Fruit fly (Drosophila melanogaster): ENCODE data around the gene B-H2.
A peak's percentile ranks its signal among the peaks of the same experiment; 100 is the strongest.

B-H2 gene

dm6 chrX:17293385-17293784 lies 21.0 kb upstream of the B-H2 start (continued):
- TF ChIP-seq zen (tag; optimal IDR thresholded peaks at IDR 0.05) (peak; percentile 50), CG2202 (tag; optimal IDR thresholded peaks at IDR 0.05) (no peak), dpn (GFP tag; optimal IDR thresholded peaks at IDR 0.05) (peak in 1 of 2 experiments; percentile 36), grn (GFP tag; optimal IDR thresholded peaks at IDR 0.05) (no peak), gfzf (GFP tag; optimal IDR thresholded peaks at IDR 0.05) (no peak), abd-A (tag; optimal IDR thresholded peaks at IDR 0.05) (no peak), esg (GFP tag; conservative IDR thresholded peaks at IDR 0.05) (peak; percentile 33; the same call in 1 of the 2 replicates), otp (GFP tag; IDR thresholded peaks at IDR 0.05) (0 out of 3 replicates have a peak, but pooled peaks have one; percentile 41), gsb-n (tag; optimal IDR thresholded peaks at IDR 0.05) (peak; percentile 1), z (GFP tag; IDR thresholded peaks at IDR 0.05) (no peak), CG32532 (GFP tag; IDR thresholded peaks at IDR 0.05) (peak; percentile 67), onecut (GFP tag; IDR thresholded peaks at IDR 0.05) (no peak), Ets65A (GFP tag) (peak; percentile 85), tin (GFP tag; optimal IDR thresholded peaks at IDR 0.05) (peak; percentile 13), sd (tag; optimal IDR thresholded peaks at IDR 0.05) (no peak), CG18262 (tag; optimal IDR thresholded peaks at IDR 0.05) (peak; percentile 63), Hey (tag; optimal IDR thresholded peaks at IDR 0.05) (no peak), ken (GFP tag; IDR thresholded peaks at IDR 0.05) (no peak), kni (GFP tag; optimal IDR thresholded peaks at IDR 0.05) (no peak), nmo (GFP tag; optimal IDR thresholded peaks at IDR 0.05) (peak; percentile 55), disco-r (GFP tag; optimal IDR thresholded peaks at IDR 0.05) (no peak), klu (GFP tag; IDR thresholded peaks at IDR 0.05) (no peak), gt (GFP tag; IDR thresholded peaks at IDR 0.05) (no peak), CG4404 (GFP tag; IDR thresholded peaks at IDR 0.05) (0 out of 2 replicates have a peak, but pooled peaks have one; percentile 19), CG1603 (tag; optimal IDR thresholded peaks at IDR 0.05) (no peak), CG1529 (GFP tag; optimal IDR thresholded peaks at IDR 0.05) (no peak), Ssrp (tag; optimal IDR thresholded peaks at IDR 0.05) (peak; percentile 7), CG13424 (tag; optimal IDR thresholded peaks at IDR 0.05) (peak; percentile 62), Mad (GFP tag; optimal IDR thresholded peaks at IDR 0.05) (no peak), CG17802 (tag; optimal IDR thresholded peaks at IDR 0.05) (no peak), yki (optimal IDR thresholded peaks at IDR 0.05) (no peak), CG10366 (GFP tag; IDR thresholded peaks at IDR 0.05) (peak; percentile 37; the same call in 1 of the 2 replicates), CG1233 (GFP tag; optimal IDR thresholded peaks at IDR 0.05) (peak; percentile 40), bsh (GFP tag; optimal IDR thresholded peaks at IDR 0.05) (peak in 1 of 2 experiments; percentile 57), B-H2 (GFP tag; optimal IDR thresholded peaks at IDR 0.05) (peak; percentile 70), Vsx1 (GFP tag; optimal IDR thresholded peaks at IDR 0.05) (no peak), Bgb (GFP tag; IDR thresholded peaks at IDR 0.05; ENCODE audit: partially characterized antibody) (no peak), Xbp1 (GFP tag; optimal IDR thresholded peaks at IDR 0.05) (peak; percentile 35), sima (GFP tag; optimal IDR thresholded peaks at IDR 0.05) (no peak), CG10654 (GFP tag; optimal IDR thresholded peaks at IDR 0.05) (no peak), cwo (GFP tag; optimal IDR thresholded peaks at IDR 0.05) (peak; percentile 44), CG11093 (GFP tag; IDR thresholded peaks at IDR 0.05) (no peak), Stat92E (GFP tag; optimal IDR thresholded peaks at IDR 0.05) (no peak), CG32767 (GFP tag; IDR thresholded peaks at IDR 0.05) (0 out of 2 replicates have a peak, but pooled peaks have one; percentile 39), MTF-1 (GFP tag; optimal IDR thresholded peaks at IDR 0.05; ENCODE audit: borderline replicate concordance) (no peak), wor (GFP tag; IDR thresholded peaks at IDR 0.05) (0 out of 2 replicates have a peak, but pooled peaks have one; percentile 17), lab (GFP tag; optimal IDR thresholded peaks at IDR 0.05) (peak; percentile 65), CG18599 (GFP tag; optimal IDR thresholded peaks at IDR 0.05) (peak; percentile 50), emc (GFP tag; optimal IDR thresholded peaks at IDR 0.05) (no peak), lilli (GFP tag; optimal IDR thresholded peaks at IDR 0.05) (peak; percentile 46)

All from whole organism, embryonic.